Worm (Caenorhabditis elegans): Measurements from ENCODE around the gene alh-2.

- TF ChIP-seq T22C8.4 (GFP tag; IDR thresholded peaks at IDR 0.05) (no peak), flt-1 (GFP tag; IDR thresholded peaks at IDR 0.05) (no peak), ztf-23 (GFP tag; IDR thresholded peaks at IDR 0.05) (no peak), cog-1 (tag; optimal IDR thresholded peaks at IDR 0.05) (no peak), med-1 (GFP tag; optimal IDR thresholded peaks at IDR 0.05; ENCODE audit: insufficient read depth) (no peak), ref-1 (GFP tag; conservative IDR thresholded peaks at IDR 0.05) (no peak)
These were observed 4.0 kb downstream of the alh-2 start, which contains the start of gene irld-45 for ce11 chrV:1648000-1648399.
